Fruit fly (Drosophila melanogaster) whole organism, embryonic: ENCODE data around the gene ZnT86D.

Experiments used
- Bgb ChIP-seq: fragments of 200-800 bp; sonication (Bioruptor generic); IDR thresholded peaks from 2 replicates; pipeline ENCODE4 v1.3.6; 2022; ENCODE audit warnings: missing biosample characterization, missing genetic modification characterization; ENCODE audit not compliant: partially characterized antibody
- BtbVII ChIP-seq: fragments of 200-800 bp; sonication (Bioruptor generic); optimal IDR thresholded peaks from 3 replicates; lab custom pipeline; 2017; ENCODE audit warnings: missing biosample characterization, mild to moderate bottlenecking, missing genetic modification characterization
- CG12391 ChIP-seq: fragments of 200-800 bp; sonication (Bioruptor generic); optimal IDR thresholded peaks from 3 replicates; lab custom pipeline; 2018; ENCODE audit warnings: missing biosample characterization, mild to moderate bottlenecking, missing genetic modification characterization, moderate library complexity
- CG13287 ChIP-seq: fragments of 200-800 bp; sonication (Bioruptor generic); IDR thresholded peaks from 2 replicates; pipeline ENCODE4 v1.3.6; 2022; ENCODE audit warnings: missing biosample characterization, missing genetic modification characterization; ENCODE audit not compliant: partially characterized antibody
- CG13296 ChIP-seq: fragments of 200-800 bp; sonication (Bioruptor generic); optimal IDR thresholded peaks from 3 replicates; lab custom pipeline; 2018; ENCODE audit warnings: missing biosample characterization, mild to moderate bottlenecking, missing genetic modification characterization
- CG13624 ChIP-seq: fragments of 200-800 bp; sonication (Bioruptor generic); optimal IDR thresholded peaks from 2 replicates; lab custom pipeline; 2016; ENCODE audit warnings: missing biosample characterization, missing genetic modification characterization
- CG15479 ChIP-seq: fragments of 200-800 bp; sonication (Bioruptor generic); optimal IDR thresholded peaks from 3 replicates; lab custom pipeline; 2019; ENCODE audit warnings: missing biosample characterization, mild to moderate bottlenecking, missing genetic modification characterization, moderate library complexity
- CG1603 ChIP-seq: fragments of 200-800 bp; sonication (Bioruptor generic); optimal IDR thresholded peaks from 2 replicates; lab custom pipeline; 2019; ENCODE audit warnings: missing biosample characterization, mild to moderate bottlenecking, missing genetic modification characterization, moderate library complexity
- CG2116 ChIP-seq: fragments of 200-800 bp; sonication (Bioruptor generic); optimal IDR thresholded peaks from 3 replicates; lab custom pipeline; 2018; ENCODE audit warnings: missing biosample characterization, mild to moderate bottlenecking, missing genetic modification characterization
- CG2712 ChIP-seq: fragments of 200-800 bp; optimal IDR thresholded peaks from 3 replicates; lab custom pipeline; 2019; ENCODE audit warnings: missing biosample characterization, mild to moderate bottlenecking, missing genetic modification characterization, moderate library complexity
- CG30020 ChIP-seq: fragments of 200-800 bp; optimal IDR thresholded peaks from 2 replicates; lab custom pipeline; 2019; ENCODE audit warnings: missing biosample characterization, mild to moderate bottlenecking, missing genetic modification characterization, moderate library complexity
- CG4617 ChIP-seq: fragments of 200-800 bp; sonication (Bioruptor generic); optimal IDR thresholded peaks from 3 replicates; lab custom pipeline; 2016; ENCODE audit warnings: missing biosample characterization, missing genetic modification characterization, borderline replicate concordance
- CG4854 ChIP-seq: fragments of 200-800 bp; sonication (Bioruptor generic); optimal IDR thresholded peaks from 2 replicates; lab custom pipeline; 2016; ENCODE audit warnings: missing biosample characterization, missing genetic modification characterization, inconsistent platforms
- CG7556 ChIP-seq: fragments of 200-800 bp; sonication (Bioruptor generic); optimal IDR thresholded peaks from 2 replicates; lab custom pipeline; 2017; ENCODE audit warnings: missing biosample characterization, mild to moderate bottlenecking, missing genetic modification characterization
- CG7745 ChIP-seq: fragments of 200-800 bp; sonication (Bioruptor generic); optimal IDR thresholded peaks from 2 replicates; lab custom pipeline; 2018; ENCODE audit warnings: missing biosample characterization, mild to moderate bottlenecking, missing genetic modification characterization, moderate library complexity
- CG8290 ChIP-seq, 3 experiments: fragments of 200-800 bp; sonication (Bioruptor generic); optimal IDR thresholded peaks; 2 replicates each; lab custom pipeline; 2016 to 2019; ENCODE audit warnings: missing biosample characterization in 3 of 3, missing genetic modification characterization in 3 of 3, mild to moderate bottlenecking in 2 of 3, moderate library complexity in 1 of 3
- CG8388 ChIP-seq: fragments of 200-800 bp; sonication (Bioruptor generic); optimal IDR thresholded peaks from 2 replicates; lab custom pipeline; 2019; ENCODE audit warnings: missing biosample characterization, mild to moderate bottlenecking, missing genetic modification characterization, moderate library complexity
- CTCF ChIP-seq: fragments of 200-800 bp; sonication (Bioruptor generic); optimal IDR thresholded peaks from 2 replicates; lab custom pipeline; 2017; ENCODE audit warnings: missing biosample characterization, mild to moderate bottlenecking, missing genetic modification characterization, moderate library complexity
- CoRest ChIP-seq: fragments of 200-800 bp; sonication (Bioruptor generic); optimal IDR thresholded peaks from 3 replicates; lab custom pipeline; 2018; ENCODE audit warnings: missing biosample characterization, mild to moderate bottlenecking, missing genetic modification characterization, moderate library complexity
- CrebB ChIP-seq: fragments of 200-800 bp; sonication (Bioruptor generic); optimal IDR thresholded peaks from 3 replicates; lab custom pipeline; 2018; ENCODE audit warnings: missing biosample characterization, mild to moderate bottlenecking, missing genetic modification characterization
- Dbx ChIP-seq: fragments of 200-800 bp; sonication (Bioruptor generic); IDR thresholded peaks from 3 replicates; pipeline ENCODE4 v1.3.6; 2022; ENCODE audit warnings: missing biosample characterization, missing genetic modification characterization
- E2f2 ChIP-seq: fragments of 200-800 bp; sonication (Bioruptor generic); IDR thresholded peaks from 2 replicates; pipeline ENCODE4 v1.3.6; 2022; ENCODE audit warnings: missing biosample characterization, missing genetic modification characterization
- Ets65A ChIP-seq: fragments of 200-800 bp; sonication (Bioruptor generic); peaks from one replicate; lab custom pipeline; 2016; ENCODE audit warnings: missing biosample characterization, missing genetic modification characterization
- HmgZ ChIP-seq: fragments of 200-800 bp; sonication (Bioruptor generic); optimal IDR thresholded peaks from 2 replicates; lab custom pipeline; 2018; ENCODE audit warnings: missing biosample characterization, mild to moderate bottlenecking, missing genetic modification characterization
- MBD-R2 ChIP-seq: fragments of 200-800 bp; sonication (Bioruptor generic); IDR thresholded peaks from 2 replicates; pipeline ENCODE4 v1.3.6; 2022; ENCODE audit warnings: missing biosample characterization, missing genetic modification characterization
- Med ChIP-seq: fragments of 200-800 bp; sonication (Bioruptor generic); peaks from one replicate; lab custom pipeline; 2016; ENCODE audit warnings: missing biosample characterization, missing genetic modification characterization, mild to moderate bottlenecking, inconsistent platforms, moderate library complexity
- NFAT ChIP-seq: fragments of 200-800 bp; sonication (Bioruptor generic); IDR thresholded peaks from 2 replicates; pipeline ENCODE4 v1.3.6; 2022; ENCODE audit warnings: missing biosample characterization, missing genetic modification characterization
- Opbp ChIP-seq: fragments of 200-800 bp; sonication (Bioruptor generic); IDR thresholded peaks from 3 replicates; pipeline ENCODE4 v1.3.6; 2022; ENCODE audit warnings: missing biosample characterization, missing genetic modification characterization; ENCODE audit not compliant: partially characterized antibody
- Pdp1 ChIP-seq, 2 experiments: fragments of 200-800 bp; sonication (Bioruptor generic); optimal IDR thresholded peaks; 3 replicates each; lab custom pipeline; 2016; ENCODE audit warnings: missing biosample characterization in 2 of 2, missing genetic modification characterization in 2 of 2, mild to moderate bottlenecking in 1 of 2, moderate library complexity in 1 of 2
- Scr ChIP-seq: fragments of 200-800 bp; sonication (Bioruptor generic); IDR thresholded peaks from 2 replicates; pipeline ENCODE4 v1.3.6; 2022; ENCODE audit warnings: missing biosample characterization, missing genetic modification characterization; ENCODE audit not compliant: partially characterized antibody
- Sox100B ChIP-seq: fragments of 200-800 bp; sonication (Bioruptor generic); optimal IDR thresholded peaks from 3 replicates; lab custom pipeline; 2018; ENCODE audit warnings: missing biosample characterization, mild to moderate bottlenecking, missing genetic modification characterization
- YL-1 ChIP-seq: fragments of 200-800 bp; sonication (Bioruptor generic); optimal IDR thresholded peaks from 3 replicates; lab custom pipeline; 2017; ENCODE audit warnings: missing biosample characterization, mild to moderate bottlenecking, missing genetic modification characterization
- al ChIP-seq: fragments of 200-800 bp; sonication (Bioruptor generic); IDR thresholded peaks from 2 replicates; pipeline ENCODE4 v1.3.6; 2022; ENCODE audit warnings: missing biosample characterization, missing genetic modification characterization
- ci ChIP-seq: fragments of 200-800 bp; sonication (Bioruptor generic); IDR thresholded peaks from 3 replicates; pipeline ENCODE4 v1.3.6; 2022; ENCODE audit warnings: missing biosample characterization, missing genetic modification characterization
- crc ChIP-seq: fragments of 200-800 bp; sonication (Bioruptor generic); optimal IDR thresholded peaks from 2 replicates; lab custom pipeline; 2016; ENCODE audit warnings: missing biosample characterization, missing genetic modification characterization
- crol ChIP-seq: fragments of 200-800 bp; sonication (Bioruptor generic); IDR thresholded peaks from 2 replicates; pipeline ENCODE4 v1.3.6; 2022; ENCODE audit warnings: missing biosample characterization, missing genetic modification characterization
- da ChIP-seq: fragments of 200-800 bp; sonication (Bioruptor generic); optimal IDR thresholded peaks from 2 replicates; lab custom pipeline; 2016; ENCODE audit warnings: missing biosample characterization, missing genetic modification characterization
- dati ChIP-seq: fragments of 200-800 bp; sonication (Bioruptor generic); IDR thresholded peaks from 2 replicates; pipeline ENCODE4 v1.3.6; 2022; ENCODE audit warnings: missing biosample characterization, missing genetic modification characterization
- fu2 ChIP-seq: fragments of 200-800 bp; sonication (Bioruptor generic); optimal IDR thresholded peaks from 2 replicates; lab custom pipeline; 2016; ENCODE audit warnings: missing biosample characterization, missing genetic modification characterization
- grn ChIP-seq: fragments of 200-800 bp; sonication (Bioruptor generic); optimal IDR thresholded peaks from 3 replicates; lab custom pipeline; 2017; ENCODE audit warnings: missing biosample characterization, missing genetic modification characterization
- gro ChIP-seq: fragments of 200-800 bp; sonication (Bioruptor generic); optimal IDR thresholded peaks from 2 replicates; lab custom pipeline; 2016; ENCODE audit warnings: missing biosample characterization, missing genetic modification characterization
- nom ChIP-seq: fragments of 200-800 bp; sonication (Bioruptor generic); optimal IDR thresholded peaks from 2 replicates; lab custom pipeline; 2017; ENCODE audit warnings: missing biosample characterization, missing genetic modification characterization, mild to moderate bottlenecking, moderate library complexity, missing genetic modification reagents
- odd ChIP-seq: fragments of 200-800 bp; sonication (Bioruptor generic); optimal IDR thresholded peaks from 2 replicates; lab custom pipeline; 2017; ENCODE audit warnings: missing biosample characterization, mild to moderate bottlenecking, missing genetic modification characterization
- otp ChIP-seq: fragments of 200-800 bp; sonication (Bioruptor generic); IDR thresholded peaks from 3 replicates; pipeline ENCODE4, ENCODE4 v1.3.6; 2022; ENCODE audit warnings: missing biosample characterization, missing genetic modification characterization
- row ChIP-seq: fragments of 200-800 bp; sonication (Bioruptor generic); IDR thresholded peaks from 3 replicates; pipeline ENCODE4 v1.3.6; 2022; ENCODE audit warnings: missing biosample characterization, missing genetic modification characterization
- sens ChIP-seq: fragments of 200-800 bp; sonication (Bioruptor generic); peaks from one replicate; lab custom pipeline; 2016; ENCODE audit warnings: missing biosample characterization, missing genetic modification characterization
- seq ChIP-seq: fragments of 200-800 bp; sonication (Bioruptor generic); IDR thresholded peaks from 2 replicates; pipeline ENCODE4 v1.3.6; 2022; ENCODE audit warnings: missing biosample characterization, missing genetic modification characterization
- sug ChIP-seq: fragments of 200-800 bp; optimal IDR thresholded peaks from 2 replicates; lab custom pipeline; 2019; ENCODE audit warnings: missing biosample characterization, mild to moderate bottlenecking, missing genetic modification characterization, moderate library complexity
- toy ChIP-seq: fragments of 200-800 bp; sonication (Bioruptor generic); IDR thresholded peaks from 2 replicates; pipeline ENCODE4 v1.3.6; 2022; ENCODE audit warnings: missing biosample characterization, missing genetic modification characterization
- trh ChIP-seq: fragments of 200-800 bp; sonication (Bioruptor generic); optimal IDR thresholded peaks from 2 replicates; lab custom pipeline; 2016; ENCODE audit warnings: missing biosample characterization, missing genetic modification characterization
- vfl ChIP-seq: fragments of 200-800 bp; sonication (Bioruptor generic); optimal IDR thresholded peaks from 2 replicates; lab custom pipeline; 2016; ENCODE audit warnings: missing biosample characterization, missing genetic modification characterization

The ZnT86D gene

DNA sequence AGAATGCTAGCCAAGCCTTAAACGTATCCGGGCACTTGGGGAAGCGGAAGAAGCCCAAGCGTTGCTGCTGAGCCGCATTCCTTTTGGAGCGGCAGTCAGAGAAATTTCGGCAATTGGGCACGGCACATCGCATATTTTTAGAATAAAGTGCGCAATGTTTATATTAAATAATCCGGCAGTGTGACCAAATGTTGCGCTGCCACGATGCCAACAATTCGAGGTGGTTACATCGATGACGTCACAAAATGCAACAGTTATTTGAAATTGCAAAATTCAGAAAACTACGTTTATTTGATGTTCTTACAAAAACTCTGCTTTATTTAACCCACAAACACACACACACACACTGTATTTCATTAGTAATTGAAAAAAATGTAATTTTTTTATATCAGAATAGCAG, 5.5 kb upstream of the ZnT86D start, which contains the start of gene CG6689 (continued):
- TF ChIP-seq CG4854 (GFP tag; lab: Kevin White, UChicago) (peak; percentile 1), E2f2 (GFP tag; lab: Robert Waterston, UW) (peak; percentile 77), row (GFP tag; lab: Robert Waterston, UW) (peak; percentile 92), CG1603 (peak; percentile 51), fu2 (GFP tag; lab: Kevin White, UChicago) (no peak), Med (peak; percentile 88), CG8290 (GFP tag; optimal IDR thresholded peaks at IDR 0.05; lab: Kevin White, UChicago) (no peak), CG8290 (tag; optimal IDR thresholded peaks at IDR 0.05; lab: Kevin White, UChicago) (peak in 1 of 2 experiments; percentile 47), Bgb (peak; percentile 32; the same call in 1 of the 2 replicates), CG13287 (GFP tag; lab: Robert Waterston, UW) (peak; percentile 36; the same call in 1 of the 2 replicates), sens (GFP tag; lab: Kevin White, UChicago) (peak; percentile 83), gro (GFP tag; lab: Kevin White, UChicago) (peak; percentile 47), Pdp1 (GFP tag; optimal IDR thresholded peaks at IDR 0.05; lab: Kevin White, UChicago) (peak in 1 of 2 experiments; percentile 98), Dbx (GFP tag; lab: Robert Waterston, UW) (0 out of 3 replicates have a peak, but pooled peaks have one; percentile 18), CG8388 (GFP tag; lab: Kevin White, UChicago) (peak; percentile 24), CG2116 (GFP tag; lab: Kevin White, UChicago) (peak; percentile 80), otp (GFP tag; lab: Robert Waterston, UW) (no peak), CG13624 (GFP tag; lab: Kevin White, UChicago) (peak; percentile 77), CG13296 (GFP tag; lab: Kevin White, UChicago) (peak; percentile 15), CG15479 (GFP tag; lab: Kevin White, UChicago) (peak; percentile 78), toy (GFP tag; lab: Robert Waterston, UW) (no peak), Sox100B (GFP tag; lab: Kevin White, UChicago) (no peak), Opbp (GFP tag; lab: Robert Waterston, UW) (no peak), vfl (GFP tag; lab: Kevin White, UChicago) (no peak), crol (GFP tag; lab: Robert Waterston, UW) (no peak), CG30020 (tag; lab: Kevin White, UChicago) (peak; percentile 28), al (GFP tag; lab: Robert Waterston, UW) (no peak), sug (tag; lab: Kevin White, UChicago) (peak; percentile 25), nom (GFP tag; lab: Kevin White, UChicago) (peak; percentile 3), CG7745 (tag; lab: Kevin White, UChicago) (no peak), BtbVII (GFP tag; lab: Kevin White, UChicago) (peak; percentile 58), CTCF (GFP tag; lab: Kevin White, UChicago) (peak; percentile 12), seq (GFP tag; lab: Robert Waterston, UW) (no peak), CG12391 (tag; lab: Kevin White, UChicago) (peak; percentile 33), CrebB (tag; lab: Kevin White, UChicago) (peak; percentile 8), MBD-R2 (peak; percentile 94), da (GFP tag; lab: Kevin White, UChicago) (no peak), HmgZ (tag; lab: Kevin White, UChicago) (peak; percentile 64), ci (GFP tag; lab: Robert Waterston, UW) (peak; percentile 66; the same call in 1 of the 3 replicates), CoRest (tag; lab: Kevin White, UChicago) (peak; percentile 21), Scr (GFP tag; lab: Robert Waterston, UW) (0 out of 2 replicates have a peak, but pooled peaks have one; percentile 20), YL-1 (GFP tag; lab: Kevin White, UChicago) (peak; percentile 59), NFAT (no peak), crc (GFP tag; lab: Kevin White, UChicago) (no peak), odd (no peak), CG2712 (peak; percentile 5), CG7556 (GFP tag; lab: Kevin White, UChicago) (no peak), grn (GFP tag; lab: Kevin White, UChicago) (no peak), Ets65A (GFP tag; lab: Kevin White, UChicago) (no peak), trh (GFP tag; lab: Kevin White, UChicago) (no peak), CG4617 (GFP tag; lab: Kevin White, UChicago) (peak; percentile 82), dati (GFP tag; lab: Robert Waterston, UW) (no peak)
